Worm (Caenorhabditis elegans) whole organism, L1 larva: Measurements from ENCODE around the gene T27E4.7.

ENCODE experiments used
- C04F5.9 ChIP-seq: sonication (generic microtip); optimal IDR thresholded peaks from 2 replicates; lab custom pipeline; 2016; ENCODE audit warnings: missing genetic modification characterization, missing compliant biosample characterization
- C16A3.4 ChIP-seq: fragments of 150-350 bp; optimal IDR thresholded peaks from 2 replicates; lab custom pipeline; 2014; ENCODE audit warnings: missing biosample characterization, missing genetic modification characterization
- aha-1 ChIP-seq: fragments of 150-350 bp; optimal IDR thresholded peaks from 2 replicates; lab custom pipeline; 2014; ENCODE audit warnings: missing biosample characterization, missing genetic modification characterization
- alr-1 ChIP-seq: fragments of 200-800 bp; sonication (Bioruptor generic); optimal IDR thresholded peaks from 2 replicates; lab custom pipeline; 2018; ENCODE audit warnings: borderline replicate concordance, mild to moderate bottlenecking, missing genetic modification characterization, missing compliant biosample characterization
- ama-1 ChIP-seq: fragments of 150-350 bp; optimal IDR thresholded peaks from 2 replicates; lab custom pipeline; 2014
- ceh-8 ChIP-seq: fragments of 200-800 bp; sonication (Bioruptor generic); optimal IDR thresholded peaks from 2 replicates; lab custom pipeline; 2018; ENCODE audit warnings: mild to moderate bottlenecking, missing genetic modification characterization, moderate library complexity, missing compliant biosample characterization
- ceh-82 ChIP-seq, 3 experiments: fragments of 150-350 bp in 1 of 3; sonication (generic microtip) in 2 of 3; optimal IDR thresholded peaks; 2 replicates each; lab custom pipeline; 2014 to 2017; ENCODE audit warnings: missing biosample characterization in 3 of 3, missing genetic modification characterization in 3 of 3
- ces-1 ChIP-seq: fragments of 150-350 bp; optimal IDR thresholded peaks from 2 replicates; lab custom pipeline; 2014; ENCODE audit warnings: missing biosample characterization, missing genetic modification reagents, missing genetic modification characterization
- efl-3 ChIP-seq: fragments of 200-800 bp; sonication (Bioruptor generic); optimal IDR thresholded peaks from 2 replicates; lab custom pipeline; 2018; ENCODE audit warnings: mild to moderate bottlenecking, missing genetic modification characterization, missing compliant biosample characterization
- egl-13 ChIP-seq: sonication (generic microtip); optimal IDR thresholded peaks from 2 replicates; lab custom pipeline; 2016; ENCODE audit warnings: missing genotype, missing genetic modification reagents, missing genetic modification characterization, missing compliant biosample characterization
- egl-27 ChIP-seq, 2 experiments: fragments of 150-350 bp in 1 of 2; sonication (generic microtip); optimal IDR thresholded peaks; 3 replicates each; lab custom pipeline; 2017 to 2018; ENCODE audit warnings: missing biosample characterization in 2 of 2, missing genetic modification characterization in 2 of 2, missing genetic modification reagents in 2 of 2
- elt-2 ChIP-seq: sonication (generic microtip); optimal IDR thresholded peaks from 2 replicates; lab custom pipeline; 2016; ENCODE audit warnings: missing genetic modification characterization, mild to moderate bottlenecking, inconsistent platforms, missing compliant biosample characterization, missing genetic modification reagents
- elt-3 ChIP-seq, 6 experiments: fragments of 150-350 bp in 1 of 6; sonication (generic microtip); optimal IDR thresholded peaks; 2 replicates each; lab custom pipeline; 2017 to 2018; ENCODE audit warnings: missing biosample characterization in 6 of 6, missing genetic modification characterization in 6 of 6, inconsistent platforms in 1 of 6
- fkh-8 ChIP-seq: sonication (generic microtip); optimal IDR thresholded peaks from 2 replicates; lab custom pipeline; 2016; ENCODE audit warnings: mild to moderate bottlenecking, missing genetic modification characterization, missing compliant biosample characterization
- fos-1 ChIP-seq: fragments of 150-350 bp; optimal IDR thresholded peaks from 2 replicates; lab custom pipeline; 2014; ENCODE audit warnings: missing biosample characterization, missing genetic modification characterization
- grh-1 ChIP-seq: fragments of 200-800 bp; sonication (Bioruptor generic); IDR thresholded peaks from 2 replicates; pipeline ENCODE4 v1.3.6; 2022; ENCODE audit warnings: missing genetic modification reagents, missing genetic modification characterization, missing compliant biosample characterization
- hlh-17 ChIP-seq: fragments of 200-800 bp; sonication (Bioruptor generic); optimal IDR thresholded peaks from 2 replicates; lab custom pipeline; 2018; ENCODE audit warnings: missing genetic modification characterization, mild to moderate bottlenecking, missing compliant biosample characterization, moderate library complexity, borderline replicate concordance
- hlh-4 ChIP-seq: sonication (generic microtip); optimal IDR thresholded peaks from 2 replicates; lab custom pipeline; 2016; ENCODE audit warnings: mild to moderate bottlenecking, missing genetic modification characterization, missing compliant biosample characterization
- hpl-2 ChIP-seq: fragments of 150-350 bp; optimal IDR thresholded peaks from 2 replicates; lab custom pipeline; 2014; ENCODE audit warnings: missing biosample characterization, missing genetic modification reagents, missing genetic modification characterization
- lin-14 ChIP-seq: fragments of 200-800 bp; sonication (Bioruptor generic); optimal IDR thresholded peaks from 2 replicates; lab custom pipeline; 2018; ENCODE audit warnings: mild to moderate bottlenecking, missing genetic modification characterization, moderate library complexity, missing compliant biosample characterization
- lin-35 ChIP-seq, 2 experiments: fragments of 150-350 bp; optimal IDR thresholded peaks; 2 replicates each; lab custom pipeline; 2014; ENCODE audit warnings: missing biosample characterization in 2 of 2, missing genetic modification characterization in 2 of 2, missing genetic modification reagents in 2 of 2
- lin-39 ChIP-seq: fragments of 150-350 bp; optimal IDR thresholded peaks from 2 replicates; lab custom pipeline; 2014; ENCODE audit warnings: missing biosample characterization, missing genetic modification reagents, missing genetic modification characterization
- lir-3 ChIP-seq: sonication (generic microtip); optimal IDR thresholded peaks from 2 replicates; lab custom pipeline; 2016; ENCODE audit warnings: mild to moderate bottlenecking, missing genetic modification characterization, moderate library complexity, missing compliant biosample characterization; ENCODE audit not compliant: poor library complexity
- mab-9 ChIP-seq: fragments of 200-800 bp; sonication (Bioruptor generic); IDR thresholded peaks from 2 replicates; pipeline ENCODE4 v1.3.6; 2022; ENCODE audit warnings: missing genetic modification reagents, missing genetic modification characterization, missing compliant biosample characterization
- mdl-1 ChIP-seq, 2 experiments: fragments of 150-350 bp; optimal IDR thresholded peaks; 2 replicates each; lab custom pipeline; 2014 to 2017; ENCODE audit warnings: missing biosample characterization in 2 of 2, missing genetic modification characterization in 2 of 2, inconsistent platforms in 1 of 2
- mef-2 ChIP-seq: fragments of 150-350 bp; optimal IDR thresholded peaks from 2 replicates; lab custom pipeline; 2014; ENCODE audit warnings: missing biosample characterization, missing genetic modification characterization
- mep-1 ChIP-seq: fragments of 150-350 bp; optimal IDR thresholded peaks from 2 replicates; lab custom pipeline; 2014; ENCODE audit warnings: missing biosample characterization, missing genetic modification characterization
- nhr-12 ChIP-seq: sonication (generic microtip); optimal IDR thresholded peaks from 2 replicates; lab custom pipeline; 2017; ENCODE audit warnings: missing biosample characterization, missing genetic modification characterization
- nhr-76 ChIP-seq: sonication (generic microtip); optimal IDR thresholded peaks from 2 replicates; lab custom pipeline; 2017; ENCODE audit warnings: missing biosample characterization, missing genetic modification characterization
- nhr-85 ChIP-seq: sonication (generic microtip); peaks from one replicate; lab custom pipeline; 2016; ENCODE audit warnings: missing genetic modification characterization, inconsistent platforms, missing compliant biosample characterization
- pag-3 ChIP-seq: sonication (generic microtip); optimal IDR thresholded peaks from 2 replicates; lab custom pipeline; 2017; ENCODE audit warnings: missing genetic modification characterization, mild to moderate bottlenecking, missing compliant biosample characterization, antibody characterized with exemption, borderline replicate concordance; ENCODE audit not compliant: insufficient read depth
- rnt-1 ChIP-seq: sonication (generic microtip); optimal IDR thresholded peaks from 2 replicates; lab custom pipeline; 2016; ENCODE audit warnings: mild to moderate bottlenecking, missing genetic modification characterization, moderate library complexity, missing compliant biosample characterization
- skn-1 ChIP-seq: fragments of 150-350 bp; optimal IDR thresholded peaks from 2 replicates; lab custom pipeline; 2014; ENCODE audit warnings: missing biosample characterization, missing genetic modification characterization
- snpc-4 ChIP-seq: fragments of 150-350 bp; optimal IDR thresholded peaks from 2 replicates; lab custom pipeline; 2014; ENCODE audit warnings: missing biosample characterization, missing genetic modification characterization
- snu-23 ChIP-seq: sonication (generic microtip); optimal IDR thresholded peaks from 2 replicates; lab custom pipeline; 2016; ENCODE audit warnings: missing genetic modification characterization, missing compliant biosample characterization
- sup-37 ChIP-seq: fragments of 200-800 bp; sonication (Bioruptor generic); optimal IDR thresholded peaks from 2 replicates; lab custom pipeline; 2018; ENCODE audit warnings: mild to moderate bottlenecking, missing genetic modification characterization, missing compliant biosample characterization
- tbx-2 ChIP-seq: sonication (generic microtip); optimal IDR thresholded peaks from 2 replicates; lab custom pipeline; 2016; ENCODE audit warnings: missing genetic modification characterization, missing compliant biosample characterization
- unc-62 ChIP-seq: fragments of 150-350 bp; optimal IDR thresholded peaks from 2 replicates; lab custom pipeline; 2014; ENCODE audit warnings: missing biosample characterization, missing genetic modification reagents, missing genetic modification characterization
- unc-86 ChIP-seq: sonication (generic microtip); optimal IDR thresholded peaks from 2 replicates; lab custom pipeline; 2016; ENCODE audit warnings: missing genetic modification characterization, missing compliant biosample characterization
- zag-1 ChIP-seq: fragments of 150-350 bp; optimal IDR thresholded peaks from 2 replicates; lab custom pipeline; 2014; ENCODE audit warnings: missing biosample characterization, missing genetic modification characterization
- ztf-11 ChIP-seq, 2 experiments: sonication (generic microtip); optimal IDR thresholded peaks; 2 replicates each; lab custom pipeline; 2016 to 2017; ENCODE audit warnings: missing genetic modification characterization in 2 of 2, missing biosample characterization in 1 of 2, missing compliant biosample characterization in 1 of 2

The T27E4.7 gene

ce11 chrV:9094060-9094628 is 18.0 kb upstream of the T27E4.7 start (continued):
- TF ChIP-seq egl-13 (tag; lab: Kevin White, UChicago) (peak; percentile 29), nhr-12 (tag; lab: Kevin White, UChicago) (no peak), rnt-1 (tag; lab: Kevin White, UChicago) (peak; percentile 68), lin-39 (tag; lab: Kevin White, UChicago) (peak; percentile 35), egl-27 (tag; optimal IDR thresholded peaks at IDR 0.05; lab: Kevin White, UChicago) (no peak), lir-3 (tag; lab: Kevin White, UChicago) (peak; percentile 59), elt-2 (peak; percentile 82), mab-9 (no peak), ceh-82 (tag; optimal IDR thresholded peaks at IDR 0.05; lab: Kevin White, UChicago) (no peak)

ce11 chrV:9092209-9092608 is 16.1 kb upstream of the T27E4.7 start, which contains the start of gene T27E4.1:
Gene T27E4.1 (plus strand): TSS chrV:9092345.
- TF ChIP-seq C16A3.4 (tag; lab: Kevin White, UChicago) (no peak), alr-1 (tag; lab: Kevin White, UChicago) (no peak), snpc-4 (no peak), ceh-8 (GFP tag; lab: Kevin White, UChicago) (no peak), lin-14 (GFP tag; lab: Kevin White, UChicago) (peak; percentile 63)

- peak; percentile 40 for TF ChIP-seq snpc-4
Measured at ce11 chrV:9090824-9091798, 15.0 kb upstream of the T27E4.7 start.

ce11 chrV:9088758-9089157 is 12.6 kb upstream of the T27E4.7 start:
- TF ChIP-seq ama-1 (lab: Kevin White, UChicago) (peak; percentile 76), nhr-76 (tag; lab: Kevin White, UChicago) (no peak), egl-13 (tag; lab: Kevin White, UChicago) (no peak), nhr-85 (tag; lab: Kevin White, UChicago) (peak; percentile 20), sup-37 (GFP tag; lab: Kevin White, UChicago) (no peak), C04F5.9 (tag; lab: Kevin White, UChicago) (no peak), unc-62 (GFP tag; lab: Kevin White, UChicago) (no peak), fos-1 (tag; lab: Kevin White, UChicago) (no peak), nhr-12 (tag; lab: Kevin White, UChicago) (no peak), zag-1 (no peak), hpl-2 (GFP tag; lab: Kevin White, UChicago) (no peak), mep-1 (tag; lab: Kevin White, UChicago) (no peak), mab-9 (0 out of 2 replicates have a peak, but pooled peaks have one; percentile 8), grh-1 (no peak), pag-3 (no peak), skn-1 (no peak), mdl-1 (tag; optimal IDR thresholded peaks at IDR 0.05; lab: Kevin White, UChicago) (no peak), aha-1 (tag; lab: Kevin White, UChicago) (no peak), ces-1 (GFP tag; lab: Kevin White, UChicago) (no peak), efl-3 (GFP tag; lab: Kevin White, UChicago) (no peak)

- TF ChIP-seq mef-2 (tag; lab: Kevin White, UChicago) (no peak), unc-62 (GFP tag; lab: Kevin White, UChicago) (no peak), unc-86 (tag; lab: Kevin White, UChicago) (no peak), rnt-1 (tag; lab: Kevin White, UChicago) (no peak), lir-3 (tag; lab: Kevin White, UChicago) (no peak), snu-23 (GFP tag; lab: Kevin White, UChicago) (no peak), fkh-8 (tag; lab: Kevin White, UChicago) (no peak), elt-3 (tag; optimal IDR thresholded peaks at IDR 0.05; lab: Kevin White, UChicago) (peak in 2 of 6 experiments; percentile 24 to 28), tbx-2 (tag; lab: Kevin White, UChicago) (no peak), nhr-85 (tag; lab: Kevin White, UChicago) (peak; percentile 82), lin-35 (GFP tag; optimal IDR thresholded peaks at IDR 0.05; lab: Kevin White, UChicago) (peak in 1 of 2 experiments; percentile 13), mep-1 (tag; lab: Kevin White, UChicago) (peak; percentile 26), hlh-4 (tag; lab: Kevin White, UChicago) (no peak), ceh-8 (GFP tag; lab: Kevin White, UChicago) (no peak), ztf-11 (tag; optimal IDR thresholded peaks at IDR 0.05; lab: Kevin White, UChicago) (no peak), nhr-76 (tag; lab: Kevin White, UChicago) (no peak), efl-3 (GFP tag; lab: Kevin White, UChicago) (no peak), hlh-17 (GFP tag; lab: Kevin White, UChicago) (no peak)
Measured at ce11 chrV:9085845-9086244, 9.7 kb upstream of the T27E4.7 start.
